Fruit fly (Drosophila melanogaster): ENCODE data around the gene CG33654.

Gene CG33654

dm6 chr3R:9583122-9583521 is at the start of gene CG33654:
CG33654 (minus strand) TSS chr3R:9583222.
- TF ChIP-seq lz (GFP tag; optimal IDR thresholded peaks at IDR 0.05) (no peak), net (GFP tag; optimal IDR thresholded peaks at IDR 0.05) (no peak), svp (GFP tag) (no peak)

- TF ChIP-seq svp (GFP tag) (peak; percentile 98), CG8119 (GFP tag; IDR thresholded peaks at IDR 0.05) (no peak)
Measured at dm6 chr3R:9632110-9632921, 49.3 kb upstream of the CG33654 start.

- TF ChIP-seq topi (GFP tag; optimal IDR thresholded peaks at IDR 0.05) (no peak), net (GFP tag; optimal IDR thresholded peaks at IDR 0.05) (no peak), fkh (GFP tag; optimal IDR thresholded peaks at IDR 0.05) (peak; percentile 80), CG1621 (tag; optimal IDR thresholded peaks at IDR 0.05) (no peak)
Measured at dm6 chr3R:9631564-9631963, 48.5 kb upstream of the CG33654 start, which contains the start of gene SpdS. SpdS (plus strand) TSS chr3R:9631641.

dm6 chr3R:9630633-9631095 is 47.6 kb upstream of the CG33654 start, which contains the start of gene Calr:
Calr (minus strand) TSS chr3R:9630851.
- TF ChIP-seq CG9139 (GFP tag; optimal IDR thresholded peaks at IDR 0.05) (no peak), Eip78C (GFP tag) (peak; percentile 87), Hr4 (GFP tag; optimal IDR thresholded peaks at IDR 0.05) (no peak), fkh (GFP tag; optimal IDR thresholded peaks at IDR 0.05) (peak; percentile 84), OdsH (GFP tag; optimal IDR thresholded peaks at IDR 0.05) (no peak), CG11762 (GFP tag; optimal IDR thresholded peaks at IDR 0.05; ENCODE audit: insufficient read depth) (no peak), Met (GFP tag; optimal IDR thresholded peaks at IDR 0.05) (no peak), esn (GFP tag; optimal IDR thresholded peaks at IDR 0.05) (peak; percentile 47), CG3032 (tag; optimal IDR thresholded peaks at IDR 0.05) (peak; percentile 4), Eip75B (GFP tag; optimal IDR thresholded peaks at IDR 0.05) (peak; percentile 57), topi (GFP tag; optimal IDR thresholded peaks at IDR 0.05) (peak; percentile 33), Eip93F (GFP tag; optimal IDR thresholded peaks at IDR 0.05) (peak; percentile 50), vri (GFP tag; optimal IDR thresholded peaks at IDR 0.05) (peak; percentile 60), dsx (GFP tag; optimal IDR thresholded peaks at IDR 0.05; ENCODE audit: poor library complexity, severe bottlenecking) (no peak), svp (GFP tag) (peak; percentile 89), CG7368 (GFP tag; optimal IDR thresholded peaks at IDR 0.05) (peak; percentile 2), Lpt (GFP tag; optimal IDR thresholded peaks at IDR 0.05) (no peak), CG6854 (GFP tag; optimal IDR thresholded peaks at IDR 0.05) (peak; percentile 85), CG34406 (GFP tag; optimal IDR thresholded peaks at IDR 0.05) (no peak), CG16779 (tag; optimal IDR thresholded peaks at IDR 0.05) (no peak), fd59A (GFP tag; optimal IDR thresholded peaks at IDR 0.05) (no peak)

DNA sequence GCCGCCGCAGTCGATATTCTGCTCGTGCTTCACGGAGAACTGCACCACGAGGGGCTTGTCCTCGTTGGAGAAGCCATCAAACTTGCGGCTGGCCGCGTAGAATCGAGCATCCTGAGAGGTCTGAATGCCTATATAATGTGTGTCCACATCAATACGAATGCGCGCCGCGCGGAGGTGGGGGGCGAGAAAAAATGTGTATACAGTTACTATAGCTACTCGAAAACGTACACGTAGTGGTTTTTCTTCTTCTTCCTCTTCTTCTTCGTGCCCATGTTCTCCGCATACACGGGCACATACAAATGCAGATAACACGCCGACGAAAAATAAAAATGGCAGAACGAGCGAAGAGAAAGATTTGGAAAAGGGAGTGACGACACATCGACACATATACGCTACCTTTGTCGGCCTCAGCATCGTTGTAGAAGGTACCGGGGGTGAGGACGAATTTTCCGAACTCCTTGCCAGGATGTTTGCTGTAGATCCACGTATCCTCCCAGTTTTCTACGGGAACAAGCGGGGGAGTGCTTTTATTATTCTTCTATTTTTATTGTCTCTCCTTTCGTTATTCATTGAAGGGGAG is 47.1 kb upstream of the CG33654 start:
- TF ChIP-seq CG6163 (GFP tag; IDR thresholded peaks at IDR 0.05): no peak
- peak; percentile 0 for TF ChIP-seq CG1621 (tag; optimal IDR thresholded peaks at IDR 0.05)
- TF ChIP-seq Met (GFP tag; optimal IDR thresholded peaks at IDR 0.05): no peak
- TF ChIP-seq Eip75B (GFP tag; optimal IDR thresholded peaks at IDR 0.05): no peak
- TF ChIP-seq dac (GFP tag; optimal IDR thresholded peaks at IDR 0.05): no peak
- no peak for TF ChIP-seq CG31627 (GFP tag; optimal IDR thresholded peaks at IDR 0.05)
- no peak for TF ChIP-seq CG9139 (GFP tag; optimal IDR thresholded peaks at IDR 0.05)
- no peak for TF ChIP-seq Smox (GFP tag; optimal IDR thresholded peaks at IDR 0.05)
- no peak for TF ChIP-seq CG15336 (GFP tag; IDR thresholded peaks at IDR 0.05)
- no peak for TF ChIP-seq CG34406 (GFP tag; optimal IDR thresholded peaks at IDR 0.05)
- TF ChIP-seq CG11762 (GFP tag; optimal IDR thresholded peaks at IDR 0.05; ENCODE audit: insufficient read depth): no peak
- no peak for TF ChIP-seq eg (GFP tag; IDR thresholded peaks at IDR 0.05)
- no peak for TF ChIP-seq CG16779 (tag; optimal IDR thresholded peaks at IDR 0.05)
- TF ChIP-seq CG4318 (GFP tag; optimal IDR thresholded peaks at IDR 0.05): no peak
- no peak for TF ChIP-seq Ets96B (tag; optimal IDR thresholded peaks at IDR 0.05)
- TF ChIP-seq fd85E (GFP tag; optimal IDR thresholded peaks at IDR 0.05): no peak
- TF ChIP-seq vri (GFP tag; optimal IDR thresholded peaks at IDR 0.05): peak; percentile 10
- TF ChIP-seq CG11902 (GFP tag; optimal IDR thresholded peaks at IDR 0.05): no peak
- no peak for TF ChIP-seq Eip78C (GFP tag)
- TF ChIP-seq CG8632 (GFP tag; optimal IDR thresholded peaks at IDR 0.05): no peak
- TF ChIP-seq Hr38 (GFP tag; optimal IDR thresholded peaks at IDR 0.05): no peak
- TF ChIP-seq ss (GFP tag; optimal IDR thresholded peaks at IDR 0.05): peak in 1 of 2 experiments; percentile 8

Measured in whole organism, prepupa.